Fruit fly (Drosophila melanogaster) S2 (cell line): ENCODE data around the gene CG42538.

Source experiments
- CG8478 ChIP-seq: fragments of >200 bp; optimal IDR thresholded peaks from 2 replicates; lab custom pipeline; 2018
- CTCF ChIP-seq, 2 experiments: fragments of >200 bp; optimal IDR thresholded peaks; 2 replicates each; lab custom pipeline; 2018

- TF ChIP-seq CTCF (optimal IDR thresholded peaks at IDR 0.05; lab: Kevin White, UChicago) (no peak), CG8478 (lab: Kevin White, UChicago) (no peak)
Observed at dm6 chr3L:16045083-16045830, 10.9 kb downstream of the CG42538 start.
